Worm (Caenorhabditis elegans): ENCODE results near the gene C05D11.13.
A peak's percentile ranks its signal among the peaks of the same experiment; 100 is the strongest.

Gene C05D11.13

ce11 chrIII:6482918-6483317 is 38.5 kb upstream of the C05D11.13 start, which contains the start of gene chtb-2:
Gene chtb-2 (plus strand): TSS chrIII:6483218.
- TF ChIP-seq ceh-43 (GFP tag; optimal IDR thresholded peaks at IDR 0.05) (no peak), flh-1 (GFP tag; optimal IDR thresholded peaks at IDR 0.05) (no peak), lin-32 (GFP tag; optimal IDR thresholded peaks at IDR 0.05) (no peak), nhr-12 (tag; optimal IDR thresholded peaks at IDR 0.05) (no peak), ceh-39 (tag; optimal IDR thresholded peaks at IDR 0.05) (no peak), elt-3 (tag; optimal IDR thresholded peaks at IDR 0.05) (no peak), pha-4 (tag; optimal IDR thresholded peaks at IDR 0.05) (no peak), nhr-28 (tag; optimal IDR thresholded peaks at IDR 0.05) (no peak), mab-5 (tag; optimal IDR thresholded peaks at IDR 0.05) (no peak), nhr-2 (tag; optimal IDR thresholded peaks at IDR 0.05) (no peak), cnd-1 (tag; optimal IDR thresholded peaks at IDR 0.05) (no peak), nhr-76 (tag; optimal IDR thresholded peaks at IDR 0.05) (no peak), zip-8 (tag; optimal IDR thresholded peaks at IDR 0.05) (no peak), sptf-1 (tag; optimal IDR thresholded peaks at IDR 0.05) (no peak), unc-39 (tag; optimal IDR thresholded peaks at IDR 0.05) (no peak), hlh-1 (tag; optimal IDR thresholded peaks at IDR 0.05) (no peak), mep-1 (tag; optimal IDR thresholded peaks at IDR 0.05) (no peak), elt-1 (tag; optimal IDR thresholded peaks at IDR 0.05; ENCODE audit: borderline replicate concordance, insufficient read depth) (no peak), tbx-8 (GFP tag; optimal IDR thresholded peaks at IDR 0.05) (no peak), unc-120 (tag; optimal IDR thresholded peaks at IDR 0.05; ENCODE audit: poor library complexity, severe bottlenecking) (no peak)

- TF ChIP-seq bed-3 (GFP tag; optimal IDR thresholded peaks at IDR 0.05) = no peak
- no peak for TF ChIP-seq flh-1 (GFP tag; optimal IDR thresholded peaks at IDR 0.05)
- peak; percentile 89 for TF ChIP-seq nhr-2 (tag; optimal IDR thresholded peaks at IDR 0.05)
- peak; percentile 71 for TF ChIP-seq cnd-1 (tag; optimal IDR thresholded peaks at IDR 0.05)
Observed at ce11 chrIII:6479439-6479838, 35.1 kb upstream of the C05D11.13 start.

ce11 chrIII:6478256-6479004 is 34.0 kb upstream of the C05D11.13 start, which contains the start of gene zip-8:
Gene zip-8 (plus strand): TSS chrIII:6478955.
- TF ChIP-seq blmp-1 (tag; optimal IDR thresholded peaks at IDR 0.05) (no peak), zip-8 (tag; optimal IDR thresholded peaks at IDR 0.05) (peak; percentile 98)

- TF ChIP-seq drap-1 (GFP tag; optimal IDR thresholded peaks at IDR 0.05) = no peak
- peak; percentile 65 for TF ChIP-seq nhr-2 (tag; optimal IDR thresholded peaks at IDR 0.05)
- TF ChIP-seq lsy-2 (tag; optimal IDR thresholded peaks at IDR 0.05) = no peak
- TF ChIP-seq elt-1 (tag; optimal IDR thresholded peaks at IDR 0.05; ENCODE audit: borderline replicate concordance, insufficient read depth) = peak; percentile 51
Observed at ce11 chrIII:6476380-6476779, 32.0 kb upstream of the C05D11.13 start.

- TF ChIP-seq ztf-11 (tag; optimal IDR thresholded peaks at IDR 0.05) (no peak), lsy-2 (tag; optimal IDR thresholded peaks at IDR 0.05) (no peak), nhr-2 (tag; optimal IDR thresholded peaks at IDR 0.05) (no peak), nhr-12 (tag; optimal IDR thresholded peaks at IDR 0.05) (no peak), M03D4.4 (tag; optimal IDR thresholded peaks at IDR 0.05) (no peak), elt-1 (tag; optimal IDR thresholded peaks at IDR 0.05; ENCODE audit: borderline replicate concordance, insufficient read depth) (no peak), mab-5 (tag; optimal IDR thresholded peaks at IDR 0.05) (no peak), sptf-1 (tag; optimal IDR thresholded peaks at IDR 0.05) (no peak)
Observed at ce11 chrIII:6471451-6471850, 27.1 kb upstream of the C05D11.13 start, which contains the start of gene wht-6. Gene wht-6 (plus strand): TSS chrIII:6471751.

- TF ChIP-seq unc-120 (tag; optimal IDR thresholded peaks at IDR 0.05; ENCODE audit: poor library complexity, severe bottlenecking) (no peak), ztf-11 (tag; optimal IDR thresholded peaks at IDR 0.05) (no peak), nhr-237 (tag; optimal IDR thresholded peaks at IDR 0.05) (no peak), lsy-2 (tag; optimal IDR thresholded peaks at IDR 0.05) (no peak), mep-1 (tag; optimal IDR thresholded peaks at IDR 0.05) (no peak), snpc-4 (tag; optimal IDR thresholded peaks at IDR 0.05) (no peak), flh-1 (GFP tag; optimal IDR thresholded peaks at IDR 0.05) (no peak), pha-4 (tag; optimal IDR thresholded peaks at IDR 0.05) (no peak), elt-1 (tag; optimal IDR thresholded peaks at IDR 0.05; ENCODE audit: borderline replicate concordance, insufficient read depth) (no peak), hlh-1 (tag; optimal IDR thresholded peaks at IDR 0.05) (no peak), nhr-2 (tag; optimal IDR thresholded peaks at IDR 0.05) (no peak), lin-13 (tag; optimal IDR thresholded peaks at IDR 0.05) (no peak), nhr-76 (tag; optimal IDR thresholded peaks at IDR 0.05) (no peak), mls-2 (tag; optimal IDR thresholded peaks at IDR 0.05) (no peak), lin-32 (GFP tag; optimal IDR thresholded peaks at IDR 0.05) (no peak), ces-1 (GFP tag; optimal IDR thresholded peaks at IDR 0.05) (no peak), cnd-1 (tag; optimal IDR thresholded peaks at IDR 0.05) (no peak)
Observed at ce11 chrIII:6467005-6467404, 22.6 kb upstream of the C05D11.13 start, which contains the start of gene T26A5.2. Gene T26A5.2 (plus strand): TSS chrIII:6467305.

Measured in whole organism, mixed stage, embryonic.